Worm (Caenorhabditis elegans): ENCODE measurements around the gene C16A11.10.
A peak's percentile ranks its signal among the peaks of the same experiment; 100 is the strongest.

Gene C16A11.10

DNA sequence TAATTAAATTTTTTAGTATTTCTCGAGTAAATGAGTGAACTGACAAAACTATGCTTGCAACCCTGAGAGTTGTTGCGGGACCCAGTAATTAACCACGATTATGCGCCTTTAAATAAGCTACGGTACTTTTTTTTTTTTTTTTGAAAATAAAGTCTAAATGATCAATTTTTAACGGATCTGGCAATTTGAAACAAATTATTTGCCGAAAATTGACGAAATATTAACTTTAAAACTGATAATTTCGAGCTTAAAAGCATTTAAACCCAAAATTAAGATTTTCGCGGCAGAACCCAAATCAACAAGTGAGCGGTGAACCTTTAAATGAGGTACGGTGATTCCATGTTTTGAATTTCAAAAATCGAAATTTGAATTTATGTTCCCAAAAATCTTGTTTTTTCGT, 8.7 kb upstream of the C16A11.10 start:
- no peak for TF ChIP-seq ztf-23 (GFP tag; IDR thresholded peaks at IDR 0.05)
- no peak for TF ChIP-seq klf-2 (GFP tag; conservative IDR thresholded peaks at IDR 0.05)
- TF ChIP-seq flt-1 (GFP tag; IDR thresholded peaks at IDR 0.05): no peak
- TF ChIP-seq ztf-29 (GFP tag; IDR thresholded peaks at IDR 0.05): no peak
- no peak for TF ChIP-seq cog-1 (tag; optimal IDR thresholded peaks at IDR 0.05)
- no peak for TF ChIP-seq med-1 (GFP tag; optimal IDR thresholded peaks at IDR 0.05; ENCODE audit: insufficient read depth)
- TF ChIP-seq ref-1 (GFP tag; conservative IDR thresholded peaks at IDR 0.05): no peak
- TF ChIP-seq tab-1 (GFP tag; IDR thresholded peaks at IDR 0.05): no peak
- TF ChIP-seq T22C8.4 (GFP tag; IDR thresholded peaks at IDR 0.05): no peak

DNA sequence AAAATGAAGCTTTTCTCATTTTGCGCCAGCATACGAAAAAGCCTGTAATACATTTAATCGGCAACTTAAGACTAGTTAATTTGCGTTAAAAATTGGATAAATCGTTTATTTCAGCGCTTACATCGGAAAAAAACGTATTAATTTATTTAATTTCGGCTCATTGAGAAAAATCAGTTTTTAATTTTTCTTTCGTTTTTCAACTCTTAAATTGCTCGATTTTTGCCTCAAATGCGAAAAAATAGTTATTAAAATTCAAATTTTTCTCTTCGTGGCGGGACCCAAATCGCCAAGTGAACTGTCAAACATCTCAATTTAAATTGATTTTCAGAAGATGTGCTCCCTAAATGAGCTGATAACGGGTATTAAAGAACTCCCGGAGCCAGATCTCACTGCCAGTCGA, 8.2 kb upstream of the C16A11.10 start, which contains the start of gene C16A11.5:
TSS of gene C16A11.5 (plus strand) at position 323 of the 400 bp plus-strand sequence.
- TF ChIP-seq klf-2 (GFP tag; conservative IDR thresholded peaks at IDR 0.05) (no peak), cog-1 (tag; optimal IDR thresholded peaks at IDR 0.05) (no peak), T22C8.4 (GFP tag; IDR thresholded peaks at IDR 0.05) (no peak), ztf-29 (GFP tag; IDR thresholded peaks at IDR 0.05) (no peak), med-1 (GFP tag; optimal IDR thresholded peaks at IDR 0.05; ENCODE audit: insufficient read depth) (no peak), tab-1 (GFP tag; IDR thresholded peaks at IDR 0.05) (no peak), ztf-23 (GFP tag; IDR thresholded peaks at IDR 0.05) (no peak), flt-1 (GFP tag; IDR thresholded peaks at IDR 0.05) (no peak), ref-1 (GFP tag; conservative IDR thresholded peaks at IDR 0.05) (no peak)

DNA sequence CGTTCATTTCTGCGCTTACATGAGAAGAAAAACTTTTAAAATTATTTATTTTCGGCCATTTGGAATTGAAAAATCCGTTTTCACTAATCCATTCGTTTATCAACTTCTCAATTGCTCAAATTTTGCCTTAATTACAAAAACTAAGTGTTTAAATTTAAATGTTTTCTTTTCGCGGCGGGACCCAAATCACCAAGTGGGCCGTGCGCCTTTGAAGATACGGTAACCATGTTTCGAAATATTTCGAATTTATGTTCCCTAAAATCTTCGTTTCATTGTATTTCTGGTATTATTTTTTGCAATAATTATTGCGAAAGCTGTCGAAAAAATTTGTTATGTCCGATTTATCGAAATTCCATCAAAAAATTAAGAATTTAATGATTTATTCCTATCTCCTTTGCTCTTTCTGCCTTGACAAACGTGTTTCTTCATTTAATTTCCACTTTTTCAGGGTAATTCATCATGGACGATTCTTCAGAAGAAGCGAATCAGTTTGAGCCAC, 4.5 kb upstream of the C16A11.10 start, which contains the start of gene C16A11.4:
TSS of gene C16A11.4 (plus strand) at position 449 of the 499 bp plus-strand sequence.
- TF ChIP-seq T22C8.4 (GFP tag; IDR thresholded peaks at IDR 0.05) (no peak), flt-1 (GFP tag; IDR thresholded peaks at IDR 0.05) (no peak), ztf-29 (GFP tag; IDR thresholded peaks at IDR 0.05) (no peak), tab-1 (GFP tag; IDR thresholded peaks at IDR 0.05) (no peak), klf-2 (GFP tag; conservative IDR thresholded peaks at IDR 0.05) (no peak), cog-1 (tag; optimal IDR thresholded peaks at IDR 0.05) (no peak), ztf-23 (GFP tag; IDR thresholded peaks at IDR 0.05) (no peak), ref-1 (GFP tag; conservative IDR thresholded peaks at IDR 0.05) (no peak), med-1 (GFP tag; optimal IDR thresholded peaks at IDR 0.05; ENCODE audit: insufficient read depth) (no peak)

DNA sequence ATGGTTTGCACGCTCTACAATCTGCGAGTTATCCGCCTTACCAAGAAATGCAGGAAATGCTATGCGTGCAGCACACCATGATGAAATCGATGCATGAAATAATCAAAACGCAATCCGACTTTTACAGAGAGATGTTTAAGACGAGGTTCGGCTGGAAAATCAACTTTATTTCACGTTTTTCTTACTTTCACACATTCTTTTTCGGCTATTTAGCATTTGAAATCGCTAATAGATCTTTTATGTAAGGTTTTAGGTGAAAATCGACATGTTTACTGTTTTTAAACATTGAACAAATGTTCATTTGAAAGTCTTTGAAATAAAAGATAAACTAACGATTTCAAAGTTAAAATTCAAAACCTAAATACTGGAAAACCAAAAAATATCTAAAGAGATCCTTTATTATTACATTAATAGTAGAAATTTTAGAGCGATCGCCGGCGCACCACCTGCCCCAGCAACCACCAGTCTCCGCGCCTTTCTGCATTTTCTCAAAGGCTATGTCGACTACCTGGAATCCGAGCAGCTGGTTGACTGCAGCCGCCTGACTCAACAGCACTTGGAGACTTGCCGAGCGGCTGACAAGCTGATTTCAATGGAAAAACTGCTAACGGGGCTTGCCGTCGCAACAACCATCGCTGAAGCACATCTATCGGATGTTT, 2.9 kb upstream of the C16A11.10 start:
- TF ChIP-seq med-1 (GFP tag; optimal IDR thresholded peaks at IDR 0.05; ENCODE audit: insufficient read depth) (no peak), ref-1 (GFP tag; conservative IDR thresholded peaks at IDR 0.05) (no peak), flt-1 (GFP tag; IDR thresholded peaks at IDR 0.05) (no peak), ztf-23 (GFP tag; IDR thresholded peaks at IDR 0.05) (no peak), T22C8.4 (GFP tag; IDR thresholded peaks at IDR 0.05) (no peak), tab-1 (GFP tag; IDR thresholded peaks at IDR 0.05) (no peak), klf-2 (GFP tag; conservative IDR thresholded peaks at IDR 0.05) (no peak), ztf-29 (GFP tag; IDR thresholded peaks at IDR 0.05) (no peak), cog-1 (tag; optimal IDR thresholded peaks at IDR 0.05) (no peak)

DNA sequence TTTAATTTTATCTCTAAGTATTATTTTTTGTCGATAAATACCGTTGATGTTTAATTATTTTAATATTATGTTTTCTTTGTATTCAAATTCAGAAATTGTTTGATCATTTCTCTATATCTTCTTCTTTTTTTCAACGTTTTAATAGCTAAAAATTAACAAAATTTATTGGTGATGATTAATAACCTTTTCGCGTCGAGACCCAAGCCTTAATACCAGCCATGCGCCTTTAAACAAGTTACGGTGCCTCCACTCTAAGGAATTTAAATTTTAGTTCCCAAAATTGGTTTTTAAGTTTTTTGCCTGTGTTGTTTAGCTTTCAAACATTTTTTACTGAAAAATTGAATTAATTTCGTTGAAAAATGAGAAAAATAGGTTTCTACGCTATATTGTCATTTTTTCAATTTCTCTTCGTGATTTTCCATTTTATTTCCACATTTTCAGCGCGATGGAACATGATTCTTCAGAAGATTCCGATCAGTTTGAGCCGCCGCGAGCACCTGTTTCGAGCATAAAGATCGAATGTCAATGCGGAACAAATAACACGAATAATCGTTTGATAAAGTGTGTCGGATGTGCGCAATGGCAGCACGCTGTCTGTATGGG, 2.0 kb upstream of the C16A11.10 start, which contains the start of gene C16A11.3:
TSS of gene C16A11.3 (plus strand) at position 440 of the 603 bp plus-strand sequence.
- no peak for TF ChIP-seq tab-1 (GFP tag; IDR thresholded peaks at IDR 0.05)
- no peak for TF ChIP-seq med-1 (GFP tag; optimal IDR thresholded peaks at IDR 0.05; ENCODE audit: insufficient read depth)
- TF ChIP-seq T22C8.4 (GFP tag; IDR thresholded peaks at IDR 0.05): no peak
- TF ChIP-seq klf-2 (GFP tag; conservative IDR thresholded peaks at IDR 0.05): no peak
- no peak for TF ChIP-seq ref-1 (GFP tag; conservative IDR thresholded peaks at IDR 0.05)
- TF ChIP-seq flt-1 (GFP tag; IDR thresholded peaks at IDR 0.05): no peak
- no peak for TF ChIP-seq ztf-23 (GFP tag; IDR thresholded peaks at IDR 0.05)
- TF ChIP-seq cog-1 (tag; optimal IDR thresholded peaks at IDR 0.05): no peak
- TF ChIP-seq ztf-29 (GFP tag; IDR thresholded peaks at IDR 0.05): no peak

DNA sequence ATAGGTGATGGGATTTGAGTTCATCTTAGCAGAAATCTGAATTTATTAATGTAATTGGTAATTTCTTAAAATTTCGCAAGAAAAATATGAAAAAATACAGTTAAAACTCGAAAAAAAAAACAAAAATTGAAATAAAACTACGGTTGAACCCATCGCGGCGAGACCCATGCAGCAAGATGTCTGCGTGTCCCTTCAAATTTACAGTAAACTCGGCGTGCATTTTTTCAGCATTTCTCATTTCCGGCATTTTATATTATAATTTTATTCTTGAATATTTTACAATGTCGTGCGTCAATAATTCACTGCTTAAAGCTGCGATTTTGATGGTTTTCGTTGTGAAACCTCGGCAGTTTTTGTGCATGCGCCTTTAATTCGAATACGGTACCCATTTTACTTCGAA, 4.8 kb downstream of the C16A11.10 start, which contains the start of gene fbxc-43:
TSS of gene fbxc-43 (minus strand) at position 38 of the 400 bp plus-strand sequence.
- TF ChIP-seq ztf-29 (GFP tag; IDR thresholded peaks at IDR 0.05) (no peak), flt-1 (GFP tag; IDR thresholded peaks at IDR 0.05) (no peak), T22C8.4 (GFP tag; IDR thresholded peaks at IDR 0.05) (no peak), cog-1 (tag; optimal IDR thresholded peaks at IDR 0.05) (no peak)

DNA sequence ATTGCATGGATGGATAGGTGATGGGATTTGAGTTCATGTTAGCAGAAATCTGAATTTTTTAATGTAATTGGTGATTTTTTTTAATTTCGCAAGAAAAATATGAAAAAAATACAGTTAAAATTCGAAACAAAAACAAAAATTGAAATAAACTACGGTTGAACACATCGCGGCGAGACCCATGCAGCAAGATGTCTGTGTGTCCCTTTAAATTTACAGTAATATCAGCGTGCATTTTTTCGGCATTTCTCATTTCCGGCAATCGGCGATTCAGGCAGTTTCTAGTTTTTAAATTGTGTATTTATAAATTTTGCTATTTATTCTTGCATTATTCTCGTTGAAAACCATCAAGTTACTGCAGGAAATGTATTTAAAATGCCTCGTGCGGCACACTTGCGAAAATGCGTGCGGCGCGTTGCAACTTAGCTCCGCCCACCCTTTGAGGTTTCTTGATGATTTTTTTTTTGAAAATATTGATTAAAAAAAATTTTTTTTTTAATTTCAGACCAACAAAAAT, 6.6 kb downstream of the C16A11.10 start, which contains the start of the genes fbxc-44 and C16A11.2:
TSS of gene fbxc-44 (minus strand) at position 51 of the 514 bp plus-strand sequence.
TSS of gene C16A11.2 (plus strand) at position 503 of the 514 bp plus-strand sequence.
- peak; percentile 83 for TF ChIP-seq ztf-23 (GFP tag; IDR thresholded peaks at IDR 0.05)
- TF ChIP-seq T22C8.4 (GFP tag; IDR thresholded peaks at IDR 0.05): peak; percentile 82
- peak; percentile 10 for TF ChIP-seq cog-1 (tag; optimal IDR thresholded peaks at IDR 0.05)
- 0 out of 2 replicates have a peak, but pooled peaks have one; percentile 26 for TF ChIP-seq ref-1 (GFP tag; conservative IDR thresholded peaks at IDR 0.05)
- TF ChIP-seq med-1 (GFP tag; optimal IDR thresholded peaks at IDR 0.05; ENCODE audit: insufficient read depth): peak; percentile 91
- peak; percentile 85 for TF ChIP-seq klf-2 (GFP tag; conservative IDR thresholded peaks at IDR 0.05)
- TF ChIP-seq ztf-29 (GFP tag; IDR thresholded peaks at IDR 0.05): peak; percentile 80
- TF ChIP-seq flt-1 (GFP tag; IDR thresholded peaks at IDR 0.05): peak; percentile 88
- peak; percentile 85 for TF ChIP-seq tab-1 (GFP tag; IDR thresholded peaks at IDR 0.05)

DNA sequence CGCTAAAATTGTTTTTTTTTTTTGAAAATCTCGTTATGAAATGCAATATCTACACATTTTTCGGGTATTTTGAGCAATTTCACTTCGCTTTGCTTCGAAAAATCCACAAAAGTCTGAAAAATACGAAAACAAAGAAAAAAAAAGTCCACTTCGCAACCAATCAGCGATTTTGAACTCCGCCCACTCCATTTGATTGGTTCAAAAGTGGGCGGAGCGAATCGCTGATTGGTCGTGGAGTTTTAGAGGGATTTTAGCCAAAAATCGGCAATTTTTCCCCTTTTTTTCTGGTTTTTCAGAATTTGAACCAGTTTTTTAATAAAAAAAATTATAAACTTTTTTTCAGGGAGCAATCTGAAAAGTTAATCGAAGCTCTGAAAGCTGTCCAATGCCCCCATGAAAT, 7.8 kb downstream of the C16A11.10 start:
- no peak for TF ChIP-seq flt-1 (GFP tag; IDR thresholded peaks at IDR 0.05)
- TF ChIP-seq klf-2 (GFP tag; conservative IDR thresholded peaks at IDR 0.05): no peak
- TF ChIP-seq ztf-23 (GFP tag; IDR thresholded peaks at IDR 0.05): no peak
- no peak for TF ChIP-seq ref-1 (GFP tag; conservative IDR thresholded peaks at IDR 0.05)
- no peak for TF ChIP-seq med-1 (GFP tag; optimal IDR thresholded peaks at IDR 0.05; ENCODE audit: insufficient read depth)
- no peak for TF ChIP-seq T22C8.4 (GFP tag; IDR thresholded peaks at IDR 0.05)
- TF ChIP-seq cog-1 (tag; optimal IDR thresholded peaks at IDR 0.05): no peak
- TF ChIP-seq tab-1 (GFP tag; IDR thresholded peaks at IDR 0.05): no peak
- no peak for TF ChIP-seq ztf-29 (GFP tag; IDR thresholded peaks at IDR 0.05)

Data from whole organism, midembryonic.